Worm (Caenorhabditis elegans): ENCODE data around the gene mlc-3.

DNA sequence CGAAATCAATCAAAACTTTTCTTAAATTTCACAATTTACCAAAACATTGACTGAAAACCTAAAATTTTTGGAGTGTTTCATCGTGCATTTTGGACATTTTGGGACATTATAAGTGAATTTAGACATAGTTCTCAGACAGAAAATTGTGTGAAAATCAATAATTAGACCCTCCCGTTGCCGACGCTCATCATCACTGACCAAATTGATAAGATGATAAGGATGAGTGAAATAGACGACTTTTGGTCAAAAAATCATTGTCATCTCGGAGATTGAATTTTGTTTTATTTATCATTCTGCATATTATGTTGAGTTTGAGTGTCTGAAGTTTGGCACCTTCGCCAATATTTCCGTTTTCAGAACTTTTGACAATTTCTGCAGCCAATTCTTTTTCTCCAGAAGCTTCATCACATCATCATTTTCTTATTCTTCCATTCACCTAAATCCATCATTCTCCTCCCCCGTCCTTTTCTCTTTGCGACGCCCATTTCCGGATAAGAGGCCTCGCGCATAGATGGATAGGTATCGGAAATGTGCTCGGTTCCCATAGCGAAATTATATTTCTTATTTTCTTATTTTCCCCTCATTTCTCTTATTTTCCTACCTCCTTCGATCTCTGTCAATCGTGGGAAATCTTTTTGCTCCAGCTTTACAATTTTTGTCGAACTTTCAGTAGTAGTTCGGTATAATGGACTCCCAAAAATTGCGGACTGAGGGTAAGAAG, 46.9 kb downstream of the mlc-3 start, which contains the start of gene bas-1:
- TF ChIP-seq mep-1 (tag; optimal IDR thresholded peaks at IDR 0.05): no peak
- TF ChIP-seq ceh-82 (tag; optimal IDR thresholded peaks at IDR 0.05): no peak
- no peak for TF ChIP-seq ces-1 (GFP tag; optimal IDR thresholded peaks at IDR 0.05)
- no peak for TF ChIP-seq nhr-237 (tag; optimal IDR thresholded peaks at IDR 0.05)
- TF ChIP-seq egl-27 (tag; optimal IDR thresholded peaks at IDR 0.05): no peak
- TF ChIP-seq pag-3 (tag; optimal IDR thresholded peaks at IDR 0.05; ENCODE audit: borderline replicate concordance, insufficient read depth): no peak
- TF ChIP-seq mdl-1 (tag; optimal IDR thresholded peaks at IDR 0.05): no peak

All from whole organism, L1 larva.